Fruit fly (Drosophila melanogaster) whole organism, embryonic: ENCODE results near the gene UQCR-6.4L.

Experiments used
- Adf1 ChIP-seq: fragments of 200-800 bp; sonication (Bioruptor generic); IDR thresholded peaks from 2 replicates; pipeline ENCODE4 v1.3.6; 2022; ENCODE audit warnings: missing biosample characterization, missing genetic modification characterization
- Atf-2 ChIP-seq: fragments of 200-800 bp; sonication (Bioruptor generic); optimal IDR thresholded peaks from 2 replicates; lab custom pipeline; 2016; ENCODE audit warnings: missing biosample characterization, missing genetic modification characterization
- CG11398 ChIP-seq: fragments of 200-800 bp; sonication (Bioruptor generic); optimal IDR thresholded peaks from 2 replicates; lab custom pipeline; 2016; ENCODE audit warnings: missing biosample characterization, missing genetic modification characterization
- CG11695 ChIP-seq: fragments of 200-800 bp; sonication (Bioruptor generic); IDR thresholded peaks from 3 replicates; pipeline ENCODE4 v1.3.6; 2022; ENCODE audit warnings: missing biosample characterization, missing genetic modification characterization
- CG14667 ChIP-seq: fragments of 200-800 bp; sonication (Bioruptor generic); IDR thresholded peaks from 2 replicates; pipeline ENCODE4 v1.3.6; 2022; ENCODE audit warnings: missing biosample characterization, missing genetic modification characterization
- CG16813 ChIP-seq: fragments of 200-800 bp; sonication (Bioruptor generic); IDR thresholded peaks from 3 replicates; pipeline ENCODE4 v1.3.6; 2022; ENCODE audit warnings: missing biosample characterization, missing genetic modification characterization; ENCODE audit not compliant: partially characterized antibody
- CG17385 ChIP-seq: fragments of 200-800 bp; sonication (Bioruptor generic); optimal IDR thresholded peaks from 3 replicates; lab custom pipeline; 2018; ENCODE audit warnings: missing biosample characterization, mild to moderate bottlenecking, missing genetic modification characterization
- CG17912 ChIP-seq: fragments of 200-800 bp; sonication (Bioruptor generic); optimal IDR thresholded peaks from 2 replicates; lab custom pipeline; 2018; ENCODE audit warnings: missing biosample characterization, mild to moderate bottlenecking, missing genetic modification characterization
- CG1792 ChIP-seq: fragments of 200-800 bp; sonication (Bioruptor generic); optimal IDR thresholded peaks from 2 replicates; lab custom pipeline; 2016; ENCODE audit warnings: missing biosample characterization, missing genetic modification characterization
- CG18599 ChIP-seq: fragments of 200-800 bp; sonication (Bioruptor generic); optimal IDR thresholded peaks from 3 replicates; lab custom pipeline; 2017; ENCODE audit warnings: missing biosample characterization, missing genetic modification characterization, mild to moderate bottlenecking, moderate library complexity, missing genetic modification reagents
- CG18619 ChIP-seq: fragments of 200-800 bp; sonication (Bioruptor generic); optimal IDR thresholded peaks from 3 replicates; lab custom pipeline; 2017; ENCODE audit warnings: missing biosample characterization, mild to moderate bottlenecking, missing genetic modification characterization
- CG31365 ChIP-seq: fragments of 200-800 bp; sonication (Bioruptor generic); optimal IDR thresholded peaks from 2 replicates; lab custom pipeline; 2018; ENCODE audit warnings: missing biosample characterization, mild to moderate bottlenecking, missing genetic modification characterization
- CG31441 ChIP-seq: fragments of 200-800 bp; sonication (Bioruptor generic); IDR thresholded peaks from 2 replicates; pipeline ENCODE4 v1.3.6; 2022; ENCODE audit warnings: missing biosample characterization, missing genetic modification characterization
- CG34376 ChIP-seq: fragments of 200-800 bp; sonication (Bioruptor generic); optimal IDR thresholded peaks from 2 replicates; lab custom pipeline; 2018; ENCODE audit warnings: missing biosample characterization, mild to moderate bottlenecking, missing genetic modification characterization
- CG4360 ChIP-seq: fragments of 200-800 bp; sonication (Bioruptor generic); IDR thresholded peaks from 2 replicates; pipeline ENCODE4 v1.3.6; 2022; ENCODE audit warnings: missing biosample characterization, missing genetic modification characterization
- CG8944 ChIP-seq: fragments of 200-800 bp; sonication (Bioruptor generic); optimal IDR thresholded peaks from 3 replicates; lab custom pipeline; 2016; ENCODE audit warnings: missing biosample characterization, missing genetic modification characterization
- Ets65A ChIP-seq: fragments of 200-800 bp; sonication (Bioruptor generic); peaks from one replicate; lab custom pipeline; 2016; ENCODE audit warnings: missing biosample characterization, missing genetic modification characterization
- Gug ChIP-seq: fragments of 200-800 bp; sonication (Bioruptor generic); IDR thresholded peaks from 4 replicates; pipeline ENCODE4 v1.3.6; 2022; ENCODE audit warnings: missing biosample characterization, missing genetic modification characterization
- Hand ChIP-seq: fragments of 200-800 bp; sonication (Bioruptor generic); optimal IDR thresholded peaks from 2 replicates; lab custom pipeline; 2017; ENCODE audit warnings: mild to moderate bottlenecking, missing biosample characterization, missing genetic modification reagents, missing genetic modification characterization
- Hey ChIP-seq: fragments of 200-800 bp; sonication (Bioruptor generic); optimal IDR thresholded peaks from 3 replicates; lab custom pipeline; 2018; ENCODE audit warnings: missing biosample characterization, mild to moderate bottlenecking, missing genetic modification characterization
- Hr51 ChIP-seq, 2 experiments: fragments of 200-800 bp; sonication (Bioruptor generic); optimal IDR thresholded peaks; 2 replicates in 1 of 2; 3 replicates in 1 of 2; lab custom pipeline; 2016 to 2018; ENCODE audit warnings: missing biosample characterization in 2 of 2, missing genetic modification characterization in 2 of 2, mild to moderate bottlenecking in 1 of 2, moderate library complexity in 1 of 2
- Hr78 ChIP-seq, 2 experiments: fragments of 200-800 bp in 1 of 2; fragments of >200 bp in 1 of 2; sonication (Bioruptor generic) in 1 of 2; optimal IDR thresholded peaks; 2 replicates each; lab custom pipeline; 2017 to 2019; ENCODE audit warnings: missing biosample characterization in 2 of 2, missing genetic modification characterization in 2 of 2, mild to moderate bottlenecking in 1 of 2, moderate library complexity in 1 of 2
- Hsf ChIP-seq: fragments of 200-800 bp; sonication (Bioruptor generic); optimal IDR thresholded peaks from 3 replicates; lab custom pipeline; 2016; ENCODE audit warnings: missing biosample characterization, missing genetic modification characterization
- Lhr ChIP-seq: fragments of 200-800 bp; sonication (Bioruptor generic); optimal IDR thresholded peaks from 3 replicates; lab custom pipeline; 2017; ENCODE audit warnings: mild to moderate bottlenecking, missing biosample characterization, missing genetic modification reagents, missing genetic modification characterization
- Ravus ChIP-seq: fragments of 200-800 bp; sonication (Bioruptor generic); IDR thresholded peaks from 2 replicates; pipeline ENCODE4 v1.3.6; 2022; ENCODE audit warnings: missing biosample characterization, missing genetic modification characterization
- Sox102F ChIP-seq: fragments of 200-800 bp; sonication (Bioruptor generic); optimal IDR thresholded peaks from 2 replicates; lab custom pipeline; 2018; ENCODE audit warnings: missing biosample characterization, mild to moderate bottlenecking, missing genetic modification characterization, moderate library complexity
- Stat92E ChIP-seq, 3 experiments: fragments of >200 bp in 2 of 3; fragments of 200-800 bp in 1 of 3; sonication (Bioruptor generic) in 1 of 3; optimal IDR thresholded peaks; 2 replicates each; lab custom pipeline; 2017 to 2019; ENCODE audit warnings: missing biosample characterization in 3 of 3, missing genetic modification characterization in 3 of 3, mild to moderate bottlenecking in 1 of 3, moderate library complexity in 1 of 3
- al ChIP-seq: fragments of 200-800 bp; sonication (Bioruptor generic); IDR thresholded peaks from 2 replicates; pipeline ENCODE4 v1.3.6; 2022; ENCODE audit warnings: missing biosample characterization, missing genetic modification characterization
- ash1 ChIP-seq: fragments of 200-800 bp; sonication (Bioruptor generic); optimal IDR thresholded peaks from 2 replicates; lab custom pipeline; 2018; ENCODE audit warnings: missing biosample characterization, mild to moderate bottlenecking, missing genetic modification characterization
- chinmo ChIP-seq: fragments of 200-800 bp; sonication (Bioruptor generic); IDR thresholded peaks from 4 replicates; pipeline ENCODE4 v1.3.6; 2022; ENCODE audit warnings: missing biosample characterization, missing genetic modification characterization; ENCODE audit not compliant: partially characterized antibody
- ftz-f1 ChIP-seq: fragments of 200-800 bp; sonication (Bioruptor generic); optimal IDR thresholded peaks from 2 replicates; lab custom pipeline; 2016; ENCODE audit warnings: missing biosample characterization, missing genetic modification characterization
- grn ChIP-seq: fragments of 200-800 bp; sonication (Bioruptor generic); optimal IDR thresholded peaks from 3 replicates; lab custom pipeline; 2017; ENCODE audit warnings: missing biosample characterization, missing genetic modification characterization
- gro ChIP-seq: fragments of 200-800 bp; sonication (Bioruptor generic); optimal IDR thresholded peaks from 2 replicates; lab custom pipeline; 2016; ENCODE audit warnings: missing biosample characterization, missing genetic modification characterization
- ind ChIP-seq: fragments of 200-800 bp; sonication (Bioruptor generic); optimal IDR thresholded peaks from 3 replicates; lab custom pipeline; 2016; ENCODE audit warnings: missing biosample characterization, missing genetic modification characterization
- inv ChIP-seq: fragments of 200-800 bp; sonication (Bioruptor generic); IDR thresholded peaks from 2 replicates; pipeline ENCODE4 v1.3.6; 2022; ENCODE audit warnings: missing biosample characterization, missing genetic modification characterization; ENCODE audit not compliant: partially characterized antibody
- klu ChIP-seq: fragments of 200-800 bp; sonication (Bioruptor generic); IDR thresholded peaks from 2 replicates; pipeline ENCODE4 v1.3.6; 2022; ENCODE audit warnings: missing biosample characterization, missing genetic modification characterization
- lola ChIP-seq, 3 experiments: fragments of >200 bp in 2 of 3; fragments of 200-800 bp in 1 of 3; sonication (Bioruptor generic) in 1 of 3; optimal IDR thresholded peaks; 2 replicates each; lab custom pipeline; 2017 to 2019; ENCODE audit warnings: missing biosample characterization in 3 of 3, missing genetic modification characterization in 3 of 3, mild to moderate bottlenecking in 1 of 3, moderate library complexity in 1 of 3
- odd ChIP-seq: fragments of 200-800 bp; sonication (Bioruptor generic); optimal IDR thresholded peaks from 2 replicates; lab custom pipeline; 2017; ENCODE audit warnings: missing biosample characterization, mild to moderate bottlenecking, missing genetic modification characterization
- phol ChIP-seq: fragments of 200-800 bp; sonication (Bioruptor generic); optimal IDR thresholded peaks from 3 replicates; lab custom pipeline; 2018; ENCODE audit warnings: missing biosample characterization, mild to moderate bottlenecking, missing genetic modification characterization, moderate library complexity
- pzg ChIP-seq: fragments of 200-800 bp; sonication (Bioruptor generic); optimal IDR thresholded peaks from 3 replicates; lab custom pipeline; 2018; ENCODE audit warnings: missing biosample characterization, mild to moderate bottlenecking, missing genetic modification characterization, moderate library complexity
- repo ChIP-seq: fragments of 200-800 bp; sonication (Bioruptor generic); optimal IDR thresholded peaks from 2 replicates; lab custom pipeline; 2016; ENCODE audit warnings: missing biosample characterization, missing genetic modification characterization
- rib ChIP-seq: fragments of 200-800 bp; sonication (Bioruptor generic); IDR thresholded peaks from 2 replicates; pipeline ENCODE4 v1.3.6; 2022; ENCODE audit warnings: missing biosample characterization, missing genetic modification characterization
- ro ChIP-seq: fragments of 200-800 bp; sonication (Bioruptor generic); IDR thresholded peaks from 2 replicates; pipeline ENCODE4 v1.3.6; 2022; ENCODE audit warnings: missing biosample characterization, missing genetic modification characterization
- schlank ChIP-seq: fragments of 200-800 bp; sonication (Bioruptor generic); optimal IDR thresholded peaks from 2 replicates; lab custom pipeline; 2018; ENCODE audit warnings: missing biosample characterization, mild to moderate bottlenecking, missing genetic modification characterization
- sqz ChIP-seq: fragments of 200-800 bp; sonication (Bioruptor generic); optimal IDR thresholded peaks from 3 replicates; lab custom pipeline; 2018; ENCODE audit warnings: missing biosample characterization, mild to moderate bottlenecking, missing genetic modification characterization
- tap ChIP-seq: fragments of 200-800 bp; optimal IDR thresholded peaks from 3 replicates; lab custom pipeline; 2019; ENCODE audit warnings: missing biosample characterization, mild to moderate bottlenecking, missing genetic modification characterization, moderate library complexity
- tll ChIP-seq, 2 experiments: fragments of 200-800 bp in 1 of 2; fragments of >200 bp in 1 of 2; sonication (Bioruptor generic) in 1 of 2; optimal IDR thresholded peaks; 2 replicates each; lab custom pipeline; 2017 to 2019; ENCODE audit warnings: missing biosample characterization in 2 of 2, missing genetic modification characterization in 2 of 2, mild to moderate bottlenecking in 1 of 2, moderate library complexity in 1 of 2
- vvl ChIP-seq: fragments of 200-800 bp; sonication (Bioruptor generic); IDR thresholded peaks from 2 replicates; pipeline ENCODE4 v1.3.6; 2022; ENCODE audit warnings: missing biosample characterization, missing genetic modification characterization
- yki ChIP-seq: fragments of >200 bp; optimal IDR thresholded peaks from 3 replicates; lab custom pipeline; 2018

UQCR-6.4L gene

dm6 chr3L:16574307-16574946 lies 7.9 kb downstream of the UQCR-6.4L start, which contains the start of gene mbf1 (continued):
- TF ChIP-seq ro (no peak), repo (GFP tag; lab: Kevin White, UChicago) (no peak), CG11695 (GFP tag; lab: Robert Waterston, UW) (no peak), lola (GFP tag; optimal IDR thresholded peaks at IDR 0.05; lab: Kevin White, UChicago) (no peak), CG4360 (no peak), ind (GFP tag; lab: Kevin White, UChicago) (no peak), Stat92E (GFP tag; optimal IDR thresholded peaks at IDR 0.05; lab: Kevin White, UChicago) (no peak), pzg (GFP tag; lab: Kevin White, UChicago) (peak; percentile 90), Ets65A (GFP tag; lab: Kevin White, UChicago) (peak; percentile 71), odd (GFP tag; lab: Kevin White, UChicago) (no peak), CG17385 (GFP tag; lab: Kevin White, UChicago) (no peak), CG11398 (GFP tag; lab: Kevin White, UChicago) (no peak), Hr78 (GFP tag; optimal IDR thresholded peaks at IDR 0.05; lab: Kevin White, UChicago) (no peak), CG8944 (GFP tag; lab: Kevin White, UChicago) (no peak), tap (no peak), phol (peak; percentile 62), ftz-f1 (GFP tag; lab: Kevin White, UChicago) (no peak), Sox102F (no peak), chinmo (GFP tag; lab: Robert Waterston, UW) (no peak), al (GFP tag; lab: Robert Waterston, UW) (no peak), ash1 (GFP tag; lab: Kevin White, UChicago) (no peak), CG18619 (GFP tag; lab: Kevin White, UChicago) (no peak), tll (GFP tag; optimal IDR thresholded peaks at IDR 0.05; lab: Kevin White, UChicago) (peak in 1 of 2 experiments; percentile 16), gro (GFP tag; lab: Kevin White, UChicago) (peak; percentile 48), Gug (GFP tag; lab: Robert Waterston, UW) (no peak), schlank (tag; lab: Kevin White, UChicago) (no peak), CG17912 (GFP tag; lab: Kevin White, UChicago) (no peak), CG34376 (GFP tag; lab: Kevin White, UChicago) (peak; percentile 16), Hr51 (GFP tag; optimal IDR thresholded peaks at IDR 0.05; lab: Kevin White, UChicago) (no peak), CG31441 (GFP tag; lab: Robert Waterston, UW) (0 out of 2 replicates have a peak, but pooled peaks have one; percentile 20), inv (GFP tag; lab: Robert Waterston, UW) (peak; percentile 48; the same call in 1 of the 2 replicates), yki (lab: Kevin White, UChicago) (no peak), grn (GFP tag; lab: Kevin White, UChicago) (peak; percentile 73), Adf1 (GFP tag; lab: Robert Waterston, UW) (no peak), Atf-2 (GFP tag; lab: Kevin White, UChicago) (no peak), Ravus (GFP tag; lab: Robert Waterston, UW) (no peak), rib (GFP tag; lab: Robert Waterston, UW) (no peak), CG18599 (GFP tag; lab: Kevin White, UChicago) (no peak), CG16813 (GFP tag; lab: Robert Waterston, UW) (peak; percentile 47; the same call in 2 of the 3 replicates), CG31365 (tag; lab: Kevin White, UChicago) (no peak), CG1792 (GFP tag; lab: Kevin White, UChicago) (no peak), Hand (GFP tag; lab: Kevin White, UChicago) (no peak), Hsf (peak; percentile 43), vvl (0 out of 2 replicates have a peak, but pooled peaks have one; percentile 34), Hey (tag; lab: Kevin White, UChicago) (no peak), CG14667 (GFP tag; lab: Robert Waterston, UW) (no peak), sqz (GFP tag; lab: Kevin White, UChicago) (no peak), Lhr (peak; percentile 50), klu (GFP tag; lab: Robert Waterston, UW) (no peak)
